Worm (Caenorhabditis elegans): ENCODE results near the gene F49H6.8.

- TF ChIP-seq unc-62 (GFP tag; optimal IDR thresholded peaks at IDR 0.05 in 1 of 2) (no peak), unc-62 (tag; optimal IDR thresholded peaks at IDR 0.05) (no peak), fos-1 (tag; optimal IDR thresholded peaks at IDR 0.05) (no peak)
These were observed 5.7 kb downstream of the F49H6.8 start, which contains the start of gene srh-97 for ce11 chrV:17016787-17017186.

Data from whole organism, L4 larva.